Fruit fly (Drosophila melanogaster) whole organism, embryonic: ENCODE measurements around the gene CG16826.

ENCODE experiments used
- Asciz ChIP-seq: fragments of 200-800 bp; sonication (Bioruptor generic); optimal IDR thresholded peaks from 2 replicates; lab custom pipeline; 2017; ENCODE audit warnings: missing biosample characterization, mild to moderate bottlenecking, missing genetic modification characterization, missing genetic modification reagents
- Bdp1 ChIP-seq: fragments of 200-800 bp; sonication (Bioruptor generic); optimal IDR thresholded peaks from 3 replicates; lab custom pipeline; 2016; ENCODE audit warnings: missing biosample characterization, missing genetic modification characterization
- CG10267 ChIP-seq: fragments of 200-800 bp; sonication (Bioruptor generic); optimal IDR thresholded peaks from 2 replicates; lab custom pipeline; 2018; ENCODE audit warnings: missing biosample characterization, mild to moderate bottlenecking, missing genetic modification characterization, moderate library complexity
- CG10274 ChIP-seq: fragments of 200-800 bp; sonication (Bioruptor generic); optimal IDR thresholded peaks from 3 replicates; lab custom pipeline; 2017; ENCODE audit warnings: missing biosample characterization, mild to moderate bottlenecking, missing genetic modification characterization
- CG10431 ChIP-seq: fragments of 200-800 bp; sonication (Bioruptor generic); optimal IDR thresholded peaks from 3 replicates; lab custom pipeline; 2018; ENCODE audit warnings: missing biosample characterization, mild to moderate bottlenecking, missing genetic modification characterization
- CG11398 ChIP-seq: fragments of 200-800 bp; sonication (Bioruptor generic); optimal IDR thresholded peaks from 2 replicates; lab custom pipeline; 2016; ENCODE audit warnings: missing biosample characterization, missing genetic modification characterization
- CG11560 ChIP-seq: fragments of 200-800 bp; sonication (Bioruptor generic); IDR thresholded peaks from 3 replicates; pipeline ENCODE4 v1.3.6; 2022; ENCODE audit warnings: missing biosample characterization, missing genetic modification characterization
- CG12071 ChIP-seq: fragments of 200-800 bp; sonication (Bioruptor generic); optimal IDR thresholded peaks from 3 replicates; lab custom pipeline; 2018; ENCODE audit warnings: missing biosample characterization, mild to moderate bottlenecking, missing genetic modification characterization
- CG12155 ChIP-seq: fragments of 200-800 bp; sonication (Bioruptor generic); optimal IDR thresholded peaks from 3 replicates; lab custom pipeline; 2016; ENCODE audit warnings: missing biosample characterization, missing genetic modification characterization
- CG12659 ChIP-seq: fragments of 200-800 bp; sonication (Bioruptor generic); optimal IDR thresholded peaks from 3 replicates; lab custom pipeline; 2017; ENCODE audit warnings: mild to moderate bottlenecking, missing biosample characterization, missing genetic modification reagents, missing genetic modification characterization
- CG12744 ChIP-seq: fragments of 200-800 bp; sonication (Bioruptor generic); optimal IDR thresholded peaks from 2 replicates; lab custom pipeline; 2016; ENCODE audit warnings: missing biosample characterization, missing genetic modification characterization
- CG13123 ChIP-seq: fragments of 200-800 bp; sonication (Bioruptor generic); optimal IDR thresholded peaks from 2 replicates; lab custom pipeline; 2016; ENCODE audit warnings: missing biosample characterization, missing genetic modification characterization
- CG13287 ChIP-seq: fragments of 200-800 bp; sonication (Bioruptor generic); IDR thresholded peaks from 2 replicates; pipeline ENCODE4 v1.3.6; 2022; ENCODE audit warnings: missing biosample characterization, missing genetic modification characterization; ENCODE audit not compliant: partially characterized antibody
- CG13775 ChIP-seq: fragments of 200-800 bp; sonication (Bioruptor generic); optimal IDR thresholded peaks from 3 replicates; lab custom pipeline; 2017; ENCODE audit warnings: missing biosample characterization, mild to moderate bottlenecking, missing genetic modification characterization
- CG14667 ChIP-seq: fragments of 200-800 bp; sonication (Bioruptor generic); IDR thresholded peaks from 2 replicates; pipeline ENCODE4 v1.3.6; 2022; ENCODE audit warnings: missing biosample characterization, missing genetic modification characterization
- CG1602 ChIP-seq: fragments of 200-800 bp; sonication (Bioruptor generic); optimal IDR thresholded peaks from 3 replicates; lab custom pipeline; 2016; ENCODE audit warnings: missing biosample characterization, missing genetic modification characterization
- CG18764 ChIP-seq: fragments of 200-800 bp; sonication (Bioruptor generic); optimal IDR thresholded peaks from 3 replicates; lab custom pipeline; 2016; ENCODE audit warnings: missing biosample characterization, missing genetic modification characterization
- CG2889 ChIP-seq: fragments of 200-800 bp; sonication (Bioruptor generic); IDR thresholded peaks from 3 replicates; pipeline ENCODE4 v1.3.6; 2022; ENCODE audit warnings: missing biosample characterization, missing genetic modification characterization
- CG30431 ChIP-seq: fragments of 200-800 bp; sonication (Bioruptor generic); optimal IDR thresholded peaks from 2 replicates; lab custom pipeline; 2017; ENCODE audit warnings: missing biosample characterization, missing genetic modification characterization
- CG3163 ChIP-seq: fragments of 200-800 bp; sonication (Bioruptor generic); optimal IDR thresholded peaks from 3 replicates; lab custom pipeline; 2016; ENCODE audit warnings: missing biosample characterization, missing genetic modification characterization
- CG32532 ChIP-seq: fragments of 200-800 bp; sonication (Bioruptor generic); IDR thresholded peaks from 2 replicates; pipeline ENCODE4 v1.3.6; 2022; ENCODE audit warnings: missing biosample characterization, missing genetic modification characterization
- CG4730 ChIP-seq: fragments of 200-800 bp; sonication (Bioruptor generic); IDR thresholded peaks from 2 replicates; pipeline ENCODE4 v1.3.6; 2022; ENCODE audit warnings: missing biosample characterization, missing genetic modification characterization
- CG7271 ChIP-seq: fragments of 200-800 bp; sonication (Bioruptor generic); optimal IDR thresholded peaks from 2 replicates; lab custom pipeline; 2018; ENCODE audit warnings: missing biosample characterization, mild to moderate bottlenecking, missing genetic modification characterization, moderate library complexity
- CG8290 ChIP-seq, 3 experiments: fragments of 200-800 bp; sonication (Bioruptor generic); optimal IDR thresholded peaks; 2 replicates each; lab custom pipeline; 2016 to 2019; ENCODE audit warnings: missing biosample characterization in 3 of 3, missing genetic modification characterization in 3 of 3, mild to moderate bottlenecking in 2 of 3, moderate library complexity in 1 of 3
- CG8924 ChIP-seq: fragments of 200-800 bp; optimal IDR thresholded peaks from 3 replicates; lab custom pipeline; 2019; ENCODE audit warnings: missing biosample characterization, mild to moderate bottlenecking, missing genetic modification characterization, moderate library complexity
- CG9797 ChIP-seq: fragments of 200-800 bp; sonication (Bioruptor generic); optimal IDR thresholded peaks from 3 replicates; lab custom pipeline; 2018; ENCODE audit warnings: missing biosample characterization, mild to moderate bottlenecking, missing genetic modification characterization
- CHES-1-like ChIP-seq: fragments of 200-800 bp; sonication (Bioruptor generic); optimal IDR thresholded peaks from 2 replicates; lab custom pipeline; 2016; ENCODE audit warnings: missing biosample characterization, missing genetic modification characterization
- Doc3 ChIP-seq: fragments of 200-800 bp; sonication (Bioruptor generic); IDR thresholded peaks from 3 replicates; pipeline ENCODE4 v1.3.6; 2022; ENCODE audit warnings: missing biosample characterization, missing genetic modification characterization; ENCODE audit not compliant: partially characterized antibody
- E2f2 ChIP-seq: fragments of 200-800 bp; sonication (Bioruptor generic); IDR thresholded peaks from 2 replicates; pipeline ENCODE4 v1.3.6; 2022; ENCODE audit warnings: missing biosample characterization, missing genetic modification characterization
- ERR ChIP-seq: fragments of 200-800 bp; sonication (Bioruptor generic); optimal IDR thresholded peaks from 2 replicates; lab custom pipeline; 2016; ENCODE audit warnings: missing biosample characterization, missing genetic modification characterization
- Lim3 ChIP-seq: fragments of 200-800 bp; sonication (Bioruptor generic); IDR thresholded peaks from 2 replicates; pipeline ENCODE4 v1.3.6; 2022; ENCODE audit warnings: missing biosample characterization, missing genetic modification characterization
- Side ChIP-seq: fragments of 200-800 bp; sonication (Bioruptor generic); optimal IDR thresholded peaks from 2 replicates; lab custom pipeline; 2016; ENCODE audit warnings: missing biosample characterization, missing genetic modification characterization
- btn ChIP-seq: fragments of 200-800 bp; sonication (Bioruptor generic); optimal IDR thresholded peaks from 2 replicates; lab custom pipeline; 2016; ENCODE audit warnings: missing biosample characterization, missing genetic modification characterization
- chm ChIP-seq: fragments of 200-800 bp; sonication (Bioruptor generic); IDR thresholded peaks from 2 replicates; pipeline ENCODE4 v1.3.6; 2022; ENCODE audit warnings: missing biosample characterization, missing genetic modification characterization
- chn ChIP-seq: fragments of 200-800 bp; sonication (Bioruptor generic); optimal IDR thresholded peaks from 2 replicates; lab custom pipeline; 2016; ENCODE audit warnings: missing biosample characterization, missing genetic modification characterization
- fru ChIP-seq: fragments of >200 bp; optimal IDR thresholded peaks from 2 replicates; lab custom pipeline; 2017
- grn ChIP-seq: fragments of 200-800 bp; sonication (Bioruptor generic); optimal IDR thresholded peaks from 3 replicates; lab custom pipeline; 2017; ENCODE audit warnings: missing biosample characterization, missing genetic modification characterization
- hth ChIP-seq: fragments of >200 bp; optimal IDR thresholded peaks from 2 replicates; lab custom pipeline; 2017; ENCODE audit warnings: inconsistent platforms
- luna ChIP-seq: fragments of 200-800 bp; sonication (Bioruptor generic); optimal IDR thresholded peaks from 2 replicates; lab custom pipeline; 2016; ENCODE audit warnings: missing biosample characterization, missing genetic modification characterization
- maf-S ChIP-seq: fragments of 200-800 bp; sonication (Bioruptor generic); optimal IDR thresholded peaks from 2 replicates; lab custom pipeline; 2016; ENCODE audit warnings: missing biosample characterization, missing genetic modification characterization
- nom ChIP-seq: fragments of 200-800 bp; sonication (Bioruptor generic); optimal IDR thresholded peaks from 2 replicates; lab custom pipeline; 2017; ENCODE audit warnings: missing biosample characterization, missing genetic modification characterization, mild to moderate bottlenecking, moderate library complexity, missing genetic modification reagents
- prd ChIP-seq, 3 experiments: fragments of >200 bp in 2 of 3; fragments of 200-800 bp in 1 of 3; sonication (Bioruptor generic) in 1 of 3; optimal IDR thresholded peaks in 2 of 3; IDR thresholded peaks in 1 of 3; 2 replicates in 2 of 3; 3 replicates in 1 of 3; pipeline versions ENCODE4 v1.3.6 to Lab custom; 2017 to 2022; ENCODE audit warnings: missing biosample characterization in 1 of 3, missing genetic modification characterization in 1 of 3
- pros ChIP-seq: fragments of 200-800 bp; sonication (Bioruptor generic); optimal IDR thresholded peaks from 3 replicates; lab custom pipeline; 2019; ENCODE audit warnings: missing biosample characterization, mild to moderate bottlenecking, missing genetic modification characterization, moderate library complexity
- sc ChIP-seq, 3 experiments: fragments of >200 bp in 2 of 3; fragments of 200-800 bp in 1 of 3; sonication (Bioruptor generic) in 1 of 3; optimal IDR thresholded peaks; 2 replicates in 2 of 3; 3 replicates in 1 of 3; lab custom pipeline; 2017; ENCODE audit warnings: mild to moderate bottlenecking in 1 of 3, missing biosample characterization in 1 of 3, missing genetic modification characterization in 1 of 3, missing genetic modification reagents in 1 of 3
- sens-2 ChIP-seq: fragments of 200-800 bp; sonication (Bioruptor generic); IDR thresholded peaks from 2 replicates; pipeline ENCODE4 v1.3.6; 2022; ENCODE audit warnings: missing biosample characterization, missing genetic modification characterization
- sim ChIP-seq: fragments of 200-800 bp; sonication (Bioruptor generic); IDR thresholded peaks from 2 replicates; pipeline ENCODE4 v1.3.6; 2022; ENCODE audit warnings: missing biosample characterization, missing genetic modification characterization
- ssp ChIP-seq: fragments of 200-800 bp; sonication (Bioruptor generic); IDR thresholded peaks from 2 replicates; pipeline ENCODE4 v1.3.6; 2022; ENCODE audit warnings: missing biosample characterization, missing genetic modification characterization
- tx ChIP-seq: fragments of 200-800 bp; sonication (Bioruptor generic); optimal IDR thresholded peaks from 2 replicates; lab custom pipeline; 2016; ENCODE audit warnings: missing biosample characterization, missing genetic modification characterization
- unpg ChIP-seq: fragments of 200-800 bp; sonication (Bioruptor generic); optimal IDR thresholded peaks from 3 replicates; lab custom pipeline; 2018; ENCODE audit warnings: missing biosample characterization, mild to moderate bottlenecking, missing genetic modification characterization, moderate library complexity
- vvl ChIP-seq: fragments of 200-800 bp; sonication (Bioruptor generic); IDR thresholded peaks from 2 replicates; pipeline ENCODE4 v1.3.6; 2022; ENCODE audit warnings: missing biosample characterization, missing genetic modification characterization

CG16826 gene

DNA sequence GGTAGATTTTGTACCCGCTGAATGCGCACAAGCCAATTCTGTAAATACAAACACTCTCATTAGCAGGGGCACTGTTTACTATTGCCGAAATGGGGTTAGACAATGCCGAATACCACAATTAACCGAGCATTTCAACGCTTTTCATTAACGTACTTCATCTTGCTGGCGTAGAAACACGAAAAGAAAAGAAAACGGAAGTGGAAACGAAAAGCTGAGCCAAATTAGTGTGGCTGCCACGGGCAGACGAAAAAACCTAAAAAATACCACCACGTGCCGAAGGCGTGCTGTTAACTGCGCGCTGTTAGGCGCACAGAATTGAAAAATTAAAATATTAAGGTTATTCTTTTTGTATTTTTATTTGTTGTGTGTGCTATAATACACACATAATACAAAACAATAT, 47.3 kb downstream of the CG16826 start, which contains the start of gene RpL24 (continued):
- TF ChIP-seq Lim3, result no peak
- no peak for TF ChIP-seq CG4730 (GFP tag; lab: Robert Waterston, UW)
- no peak for TF ChIP-seq Doc3
- peak; percentile 82 for TF ChIP-seq CG3163 (GFP tag; lab: Kevin White, UChicago)
- TF ChIP-seq CG12659 (GFP tag; lab: Kevin White, UChicago), result peak; percentile 95
- TF ChIP-seq CG13287, result peak; percentile 26; the same call in 1 of the 2 replicates
- TF ChIP-seq CG10274 (GFP tag; lab: Kevin White, UChicago), result peak; percentile 87
- TF ChIP-seq chm (GFP tag; lab: Robert Waterston, UW), result peak; percentile 97
- peak; percentile 84 for TF ChIP-seq chn (GFP tag; lab: Kevin White, UChicago)
- TF ChIP-seq CG13775, result peak; percentile 96
- TF ChIP-seq CG10431, result peak; percentile 93
- TF ChIP-seq CG18764 (GFP tag; lab: Kevin White, UChicago), result peak; percentile 89
- TF ChIP-seq CG12071 (GFP tag; lab: Kevin White, UChicago), result peak; percentile 96
- peak; percentile 92 for TF ChIP-seq luna (GFP tag; lab: Kevin White, UChicago)
- TF ChIP-seq grn (GFP tag; lab: Kevin White, UChicago), result peak; percentile 77
- peak; percentile 90 for TF ChIP-seq maf-S (GFP tag; lab: Kevin White, UChicago)
- TF ChIP-seq CG1602 (GFP tag; lab: Kevin White, UChicago), result peak; percentile 61
- TF ChIP-seq CG2889, result peak; percentile 53; the same call in 1 of the 3 replicates
- TF ChIP-seq CG7271, result peak; percentile 98
- peak; percentile 87 for TF ChIP-seq CG12744 (GFP tag; lab: Kevin White, UChicago)
- TF ChIP-seq Side, result peak; percentile 93
- peak; percentile 93 for TF ChIP-seq CG11398 (GFP tag; lab: Kevin White, UChicago)
- peak; percentile 57 for TF ChIP-seq tx (GFP tag; lab: Kevin White, UChicago)
- TF ChIP-seq hth (lab: Kevin White, UChicago), result no peak
- peak; percentile 90 for TF ChIP-seq CG9797 (GFP tag; lab: Kevin White, UChicago)
- TF ChIP-seq vvl (GFP tag; lab: Robert Waterston, UW), result peak; percentile 96
- peak; percentile 93 for TF ChIP-seq nom
- no peak for TF ChIP-seq prd (optimal IDR thresholded peaks at IDR 0.05; lab: Kevin White, UChicago)
- TF ChIP-seq prd (GFP tag; IDR thresholded peaks at IDR 0.05; lab: Robert Waterston, UW), result peak; percentile 63; the same call in 2 of the 3 replicates
- TF ChIP-seq ERR (GFP tag; lab: Kevin White, UChicago), result peak; percentile 71
- peak; percentile 94 for TF ChIP-seq CG32532 (GFP tag; lab: Robert Waterston, UW)
- no peak for TF ChIP-seq fru (lab: Kevin White, UChicago)
- TF ChIP-seq CG30431 (GFP tag; lab: Kevin White, UChicago), result peak; percentile 72
- TF ChIP-seq btn (GFP tag; lab: Kevin White, UChicago), result peak; percentile 89
- TF ChIP-seq CG14667 (GFP tag; lab: Robert Waterston, UW), result peak; percentile 24; the same call in 1 of the 2 replicates
- peak; percentile 91 for TF ChIP-seq sens-2 (GFP tag; lab: Robert Waterston, UW)
- TF ChIP-seq CHES-1-like (GFP tag; lab: Kevin White, UChicago), result peak; percentile 85
- TF ChIP-seq ssp (GFP tag; lab: Robert Waterston, UW), result peak; percentile 31; the same call in 1 of the 2 replicates
- peak; percentile 72 for TF ChIP-seq CG8924 (tag; lab: Kevin White, UChicago)
- no peak for TF ChIP-seq sc (optimal IDR thresholded peaks at IDR 0.05; lab: Kevin White, UChicago)
- TF ChIP-seq sc (GFP tag; optimal IDR thresholded peaks at IDR 0.05; lab: Kevin White, UChicago), result peak; percentile 88
- TF ChIP-seq Asciz (GFP tag; lab: Kevin White, UChicago), result peak; percentile 95
- TF ChIP-seq sim, result peak; percentile 85
- TF ChIP-seq pros (GFP tag; lab: Kevin White, UChicago), result no peak
- no peak for TF ChIP-seq CG11560 (tag; lab: Robert Waterston, UW)
- TF ChIP-seq E2f2 (GFP tag; lab: Robert Waterston, UW), result peak; percentile 82
- TF ChIP-seq unpg (GFP tag; lab: Kevin White, UChicago), result peak; percentile 90
- TF ChIP-seq CG10267, result peak; percentile 84
- peak; percentile 83 for TF ChIP-seq Bdp1 (GFP tag; lab: Kevin White, UChicago)
- peak; percentile 71 for TF ChIP-seq CG12155 (GFP tag; lab: Kevin White, UChicago)
- peak; percentile 85 for TF ChIP-seq CG8290 (GFP tag; optimal IDR thresholded peaks at IDR 0.05; lab: Kevin White, UChicago)
- peak; percentile 77 to 80 for TF ChIP-seq CG8290 (tag; optimal IDR thresholded peaks at IDR 0.05; lab: Kevin White, UChicago)
- TF ChIP-seq CG13123 (GFP tag; lab: Kevin White, UChicago), result peak; percentile 83
